Fruit fly (Drosophila melanogaster) whole organism, embryonic: Measurements from ENCODE around the gene TFAM.

ENCODE experiments used
- Abd-B ChIP-seq: fragments of 200-800 bp; sonication (Bioruptor generic); optimal IDR thresholded peaks from 2 replicates; lab custom pipeline; 2018; ENCODE audit warnings: missing biosample characterization, mild to moderate bottlenecking, missing genetic modification characterization, moderate library complexity
- Asciz ChIP-seq: fragments of 200-800 bp; sonication (Bioruptor generic); optimal IDR thresholded peaks from 2 replicates; lab custom pipeline; 2017; ENCODE audit warnings: missing biosample characterization, mild to moderate bottlenecking, missing genetic modification characterization, missing genetic modification reagents
- Atf3 ChIP-seq: fragments of 200-800 bp; sonication (Bioruptor generic); optimal IDR thresholded peaks from 3 replicates; lab custom pipeline; 2016; ENCODE audit warnings: missing biosample characterization, missing genetic modification characterization
- Bteb2 ChIP-seq: fragments of 200-800 bp; sonication (Bioruptor generic); optimal IDR thresholded peaks from 2 replicates; lab custom pipeline; 2016; ENCODE audit warnings: missing biosample characterization, missing genetic modification characterization
- CG10267 ChIP-seq: fragments of 200-800 bp; sonication (Bioruptor generic); optimal IDR thresholded peaks from 2 replicates; lab custom pipeline; 2018; ENCODE audit warnings: missing biosample characterization, mild to moderate bottlenecking, missing genetic modification characterization, moderate library complexity
- CG10274 ChIP-seq: fragments of 200-800 bp; sonication (Bioruptor generic); optimal IDR thresholded peaks from 3 replicates; lab custom pipeline; 2017; ENCODE audit warnings: missing biosample characterization, mild to moderate bottlenecking, missing genetic modification characterization
- CG11085 ChIP-seq: fragments of 200-800 bp; sonication (Bioruptor generic); IDR thresholded peaks from 2 replicates; pipeline ENCODE4 v1.3.6; 2022; ENCODE audit warnings: missing biosample characterization, missing genetic modification characterization
- CG11560 ChIP-seq: fragments of 200-800 bp; sonication (Bioruptor generic); IDR thresholded peaks from 3 replicates; pipeline ENCODE4 v1.3.6; 2022; ENCODE audit warnings: missing biosample characterization, missing genetic modification characterization
- CG13775 ChIP-seq: fragments of 200-800 bp; sonication (Bioruptor generic); optimal IDR thresholded peaks from 3 replicates; lab custom pipeline; 2017; ENCODE audit warnings: missing biosample characterization, mild to moderate bottlenecking, missing genetic modification characterization
- CG14667 ChIP-seq: fragments of 200-800 bp; sonication (Bioruptor generic); IDR thresholded peaks from 2 replicates; pipeline ENCODE4 v1.3.6; 2022; ENCODE audit warnings: missing biosample characterization, missing genetic modification characterization
- CG17359 ChIP-seq: fragments of 200-800 bp; sonication (Bioruptor generic); optimal IDR thresholded peaks from 3 replicates; lab custom pipeline; 2018; ENCODE audit warnings: missing biosample characterization, mild to moderate bottlenecking, missing genetic modification characterization, moderate library complexity
- CG2116 ChIP-seq: fragments of 200-800 bp; sonication (Bioruptor generic); optimal IDR thresholded peaks from 3 replicates; lab custom pipeline; 2018; ENCODE audit warnings: missing biosample characterization, mild to moderate bottlenecking, missing genetic modification characterization
- CG3065 ChIP-seq: fragments of 200-800 bp; sonication (Bioruptor generic); optimal IDR thresholded peaks from 2 replicates; lab custom pipeline; 2016; ENCODE audit warnings: missing biosample characterization, missing genetic modification characterization
- CG4820 ChIP-seq: fragments of 200-800 bp; sonication (Bioruptor generic); optimal IDR thresholded peaks from 3 replicates; lab custom pipeline; 2016; ENCODE audit warnings: missing biosample characterization, missing genetic modification characterization
- CG6175 ChIP-seq: fragments of 200-800 bp; sonication (Bioruptor generic); IDR thresholded peaks from 3 replicates; pipeline ENCODE4 v1.3.6; 2022; ENCODE audit warnings: missing biosample characterization, missing genetic modification characterization
- CG6791 ChIP-seq: fragments of 200-800 bp; sonication (Bioruptor generic); IDR thresholded peaks from 3 replicates; pipeline ENCODE4 v1.3.6; 2022; ENCODE audit warnings: missing biosample characterization, missing genetic modification characterization; ENCODE audit not compliant: partially characterized antibody
- CG7786 ChIP-seq: fragments of 200-800 bp; sonication (Bioruptor generic); optimal IDR thresholded peaks from 2 replicates; lab custom pipeline; 2016; ENCODE audit warnings: missing biosample characterization, missing genetic modification characterization
- Eip74EF ChIP-seq, 2 experiments: fragments of 200-800 bp in 1 of 2; fragments of >200 bp in 1 of 2; sonication (Bioruptor generic) in 1 of 2; optimal IDR thresholded peaks; 2 replicates each; lab custom pipeline; 2017 to 2019; ENCODE audit warnings: missing biosample characterization in 2 of 2, missing genetic modification characterization in 2 of 2, mild to moderate bottlenecking in 1 of 2, moderate library complexity in 1 of 2
- Fer3 ChIP-seq: fragments of 200-800 bp; sonication (Bioruptor generic); optimal IDR thresholded peaks from 2 replicates; lab custom pipeline; 2018; ENCODE audit warnings: missing biosample characterization, mild to moderate bottlenecking, missing genetic modification characterization, moderate library complexity
- H15 ChIP-seq: fragments of 200-800 bp; sonication (Bioruptor generic); IDR thresholded peaks from 3 replicates; pipeline ENCODE4 v1.3.6; 2022; ENCODE audit warnings: missing biosample characterization, missing genetic modification characterization
- HHEX ChIP-seq: fragments of 200-800 bp; sonication (Bioruptor generic); optimal IDR thresholded peaks from 3 replicates; lab custom pipeline; 2017; ENCODE audit warnings: missing biosample characterization, mild to moderate bottlenecking, missing genetic modification characterization, missing genetic modification reagents
- Hmx ChIP-seq: fragments of 200-800 bp; sonication (Bioruptor generic); optimal IDR thresholded peaks from 2 replicates; lab custom pipeline; 2016; ENCODE audit warnings: missing biosample characterization, missing genetic modification characterization
- Hsf ChIP-seq: fragments of 200-800 bp; sonication (Bioruptor generic); optimal IDR thresholded peaks from 3 replicates; lab custom pipeline; 2016; ENCODE audit warnings: missing biosample characterization, missing genetic modification characterization
- Lim3 ChIP-seq: fragments of 200-800 bp; sonication (Bioruptor generic); IDR thresholded peaks from 2 replicates; pipeline ENCODE4 v1.3.6; 2022; ENCODE audit warnings: missing biosample characterization, missing genetic modification characterization
- NC2α ChIP-seq: fragments of 200-800 bp; sonication (Bioruptor generic); optimal IDR thresholded peaks from 2 replicates; lab custom pipeline; 2016; ENCODE audit warnings: missing biosample characterization, missing genetic modification characterization
- Neu2 ChIP-seq: fragments of 200-800 bp; sonication (Bioruptor generic); optimal IDR thresholded peaks from 3 replicates; lab custom pipeline; 2016; ENCODE audit warnings: missing biosample characterization, missing genetic modification characterization, borderline replicate concordance
- Nf-YB ChIP-seq: fragments of 200-800 bp; sonication (Bioruptor generic); optimal IDR thresholded peaks from 3 replicates; lab custom pipeline; 2019; ENCODE audit warnings: missing biosample characterization, mild to moderate bottlenecking, missing genetic modification characterization, moderate library complexity
- Six4 ChIP-seq: fragments of 200-800 bp; sonication (Bioruptor generic); optimal IDR thresholded peaks from 2 replicates; lab custom pipeline; 2016; ENCODE audit warnings: missing biosample characterization, missing genetic modification characterization
- ap ChIP-seq: fragments of 200-800 bp; sonication (Bioruptor generic); IDR thresholded peaks from 2 replicates; pipeline ENCODE4 v1.3.6; 2022; ENCODE audit warnings: missing biosample characterization, missing genetic modification characterization
- cato ChIP-seq: fragments of 200-800 bp; sonication (Bioruptor generic); optimal IDR thresholded peaks from 2 replicates; lab custom pipeline; 2016; ENCODE audit warnings: missing biosample characterization, missing genetic modification characterization, borderline replicate concordance
- crp ChIP-seq, 2 experiments: fragments of 200-800 bp; sonication (Bioruptor generic); optimal IDR thresholded peaks; 2 replicates in 1 of 2; 3 replicates in 1 of 2; lab custom pipeline; 2017; ENCODE audit warnings: missing biosample characterization in 2 of 2, missing genetic modification characterization in 2 of 2, mild to moderate bottlenecking in 1 of 2, moderate library complexity in 1 of 2
- cwo ChIP-seq: fragments of 200-800 bp; sonication (Bioruptor generic); optimal IDR thresholded peaks from 3 replicates; lab custom pipeline; 2017; ENCODE audit warnings: missing biosample characterization, missing genetic modification characterization, mild to moderate bottlenecking, moderate library complexity, missing genetic modification reagents
- exex ChIP-seq: fragments of 200-800 bp; sonication (Bioruptor generic); optimal IDR thresholded peaks from 4 replicates; lab custom pipeline; 2018; ENCODE audit warnings: missing biosample characterization, mild to moderate bottlenecking, missing genetic modification characterization, moderate library complexity
- fd64A ChIP-seq: fragments of 200-800 bp; sonication (Bioruptor generic); optimal IDR thresholded peaks from 3 replicates; lab custom pipeline; 2018; ENCODE audit warnings: missing biosample characterization, mild to moderate bottlenecking, missing genetic modification characterization
- fu2 ChIP-seq: fragments of 200-800 bp; sonication (Bioruptor generic); optimal IDR thresholded peaks from 2 replicates; lab custom pipeline; 2016; ENCODE audit warnings: missing biosample characterization, missing genetic modification characterization
- grn ChIP-seq: fragments of 200-800 bp; sonication (Bioruptor generic); optimal IDR thresholded peaks from 3 replicates; lab custom pipeline; 2017; ENCODE audit warnings: missing biosample characterization, missing genetic modification characterization
- hb ChIP-seq: fragments of 200-800 bp; sonication (Bioruptor generic); IDR thresholded peaks from 3 replicates; pipeline ENCODE4 v1.3.6; 2022; ENCODE audit warnings: missing biosample characterization, missing genetic modification characterization; ENCODE audit not compliant: partially characterized antibody
- hkb ChIP-seq, 2 experiments: fragments of 200-800 bp in 1 of 2; fragments of >200 bp in 1 of 2; sonication (Bioruptor generic) in 1 of 2; IDR thresholded peaks in 1 of 2; optimal IDR thresholded peaks in 1 of 2; 2 replicates each; pipeline versions ENCODE4 v1.3.6 to Lab custom; 2017 to 2022; ENCODE audit warnings: missing biosample characterization in 1 of 2, missing genetic modification characterization in 1 of 2
- jigr1 ChIP-seq: fragments of 200-800 bp; sonication (Bioruptor generic); IDR thresholded peaks from 3 replicates; pipeline ENCODE4 v1.3.6; 2022; ENCODE audit warnings: missing biosample characterization, missing genetic modification characterization
- lbe ChIP-seq: fragments of 200-800 bp; sonication (Bioruptor generic); optimal IDR thresholded peaks from 2 replicates; lab custom pipeline; 2016; ENCODE audit warnings: missing biosample characterization, mild to moderate bottlenecking, missing genetic modification characterization
- lov ChIP-seq, 2 experiments: fragments of 200-800 bp in 1 of 2; fragments of >200 bp in 1 of 2; sonication (Bioruptor generic) in 1 of 2; IDR thresholded peaks in 1 of 2; optimal IDR thresholded peaks in 1 of 2; 2 replicates in 1 of 2; 3 replicates in 1 of 2; pipeline versions ENCODE4 v1.3.6 to Lab custom; 2017 to 2022; ENCODE audit warnings: missing biosample characterization in 1 of 2, missing genetic modification characterization in 1 of 2
- nerfin-1 ChIP-seq: fragments of 200-800 bp; sonication (Bioruptor generic); optimal IDR thresholded peaks from 3 replicates; lab custom pipeline; 2019; ENCODE audit warnings: missing biosample characterization, mild to moderate bottlenecking, missing genetic modification characterization, moderate library complexity
- repo ChIP-seq: fragments of 200-800 bp; sonication (Bioruptor generic); optimal IDR thresholded peaks from 2 replicates; lab custom pipeline; 2016; ENCODE audit warnings: missing biosample characterization, missing genetic modification characterization
- sens-2 ChIP-seq: fragments of 200-800 bp; sonication (Bioruptor generic); IDR thresholded peaks from 2 replicates; pipeline ENCODE4 v1.3.6; 2022; ENCODE audit warnings: missing biosample characterization, missing genetic modification characterization
- tin ChIP-seq: fragments of 200-800 bp; sonication (Bioruptor generic); optimal IDR thresholded peaks from 3 replicates; lab custom pipeline; 2016; ENCODE audit warnings: missing biosample characterization, missing genetic modification characterization
- tna ChIP-seq: fragments of 200-800 bp; sonication (Bioruptor generic); IDR thresholded peaks from 2 replicates; pipeline ENCODE4 v1.3.6; 2022; ENCODE audit warnings: missing biosample characterization, missing genetic modification characterization; ENCODE audit not compliant: partially characterized antibody
- zfh1 ChIP-seq: fragments of 200-800 bp; sonication (Bioruptor generic); IDR thresholded peaks from 3 replicates; pipeline ENCODE4 v1.3.6; 2022; ENCODE audit warnings: missing biosample characterization, missing genetic modification characterization

TFAM gene

dm6 chr3R:20542283-20543144 is 34.3 kb downstream of the TFAM start (continued):
- no peak for TF ChIP-seq tin (GFP tag; lab: Kevin White, UChicago)
- peak; percentile 11 for TF ChIP-seq cwo (GFP tag; lab: Kevin White, UChicago)
- TF ChIP-seq NC2α (GFP tag; lab: Kevin White, UChicago) = no peak
- no peak for TF ChIP-seq CG13775 (GFP tag; lab: Kevin White, UChicago)
- TF ChIP-seq Hsf (GFP tag; lab: Kevin White, UChicago) = no peak
- TF ChIP-seq fd64A (GFP tag; lab: Kevin White, UChicago) = peak; percentile 17
- TF ChIP-seq ap (GFP tag; lab: Robert Waterston, UW) = no peak; the same call in 1 of the 2 replicates
- TF ChIP-seq jigr1 = no peak
- TF ChIP-seq CG11085 = no peak
- TF ChIP-seq CG6791 = no peak
- TF ChIP-seq lbe (GFP tag; lab: Kevin White, UChicago) = no peak
- no peak for TF ChIP-seq Hmx (GFP tag; lab: Kevin White, UChicago)
- no peak for TF ChIP-seq Atf3
- no peak for TF ChIP-seq CG14667 (GFP tag; lab: Robert Waterston, UW)
- TF ChIP-seq fu2 (GFP tag; lab: Kevin White, UChicago) = no peak
- peak; percentile 51 for TF ChIP-seq HHEX (GFP tag; lab: Kevin White, UChicago)
- peak; percentile 33 for TF ChIP-seq Nf-YB
- TF ChIP-seq Eip74EF (GFP tag; optimal IDR thresholded peaks at IDR 0.05; lab: Kevin White, UChicago) = peak in 1 of 2 experiments; percentile 19
- TF ChIP-seq H15 (GFP tag; lab: Robert Waterston, UW) = no peak
- peak; percentile 62 for TF ChIP-seq CG17359
- no peak for TF ChIP-seq Neu2 (GFP tag; lab: Kevin White, UChicago)
- no peak for TF ChIP-seq Abd-B (GFP tag; lab: Kevin White, UChicago)
- TF ChIP-seq Six4 (GFP tag; lab: Kevin White, UChicago) = peak; percentile 34
- TF ChIP-seq CG4820 (GFP tag; lab: Kevin White, UChicago) = no peak
- TF ChIP-seq hb (GFP tag; lab: Robert Waterston, UW) = no peak
- no peak for TF ChIP-seq cato (GFP tag; lab: Kevin White, UChicago)
- peak; percentile 9 for TF ChIP-seq CG3065 (GFP tag; lab: Kevin White, UChicago)
- no peak for TF ChIP-seq exex (tag; lab: Kevin White, UChicago)
- TF ChIP-seq grn (GFP tag; lab: Kevin White, UChicago) = peak; percentile 29
- peak; percentile 82 for TF ChIP-seq Asciz
- no peak for TF ChIP-seq lov (optimal IDR thresholded peaks at IDR 0.05; lab: Kevin White, UChicago)
- TF ChIP-seq lov (GFP tag; IDR thresholded peaks at IDR 0.05; lab: Robert Waterston, UW) = no peak
- no peak for TF ChIP-seq crp (GFP tag; optimal IDR thresholded peaks at IDR 0.05; lab: Kevin White, UChicago)
- TF ChIP-seq CG2116 (GFP tag; lab: Kevin White, UChicago) = peak; percentile 21
- TF ChIP-seq nerfin-1 (tag; lab: Kevin White, UChicago) = no peak
- no peak for TF ChIP-seq CG10274 (GFP tag; lab: Kevin White, UChicago)
- peak; percentile 60; the same call in 2 of the 3 replicates for TF ChIP-seq zfh1
- TF ChIP-seq CG7786 (GFP tag; lab: Kevin White, UChicago) = no peak
- peak; percentile 19 for TF ChIP-seq Fer3 (tag; lab: Kevin White, UChicago)
- no peak for TF ChIP-seq sens-2 (GFP tag; lab: Robert Waterston, UW)
- TF ChIP-seq Lim3 (GFP tag; lab: Robert Waterston, UW) = no peak
- TF ChIP-seq CG10267 = peak; percentile 20
- no peak for TF ChIP-seq CG6175 (GFP tag; lab: Robert Waterston, UW)
- no peak for TF ChIP-seq Bteb2 (GFP tag; lab: Kevin White, UChicago)
- TF ChIP-seq repo (GFP tag; lab: Kevin White, UChicago) = no peak
- TF ChIP-seq tna = no peak
- TF ChIP-seq hkb (optimal IDR thresholded peaks at IDR 0.05; lab: Kevin White, UChicago) = no peak
- TF ChIP-seq hkb (GFP tag; IDR thresholded peaks at IDR 0.05; lab: Robert Waterston, UW) = peak; percentile 46; the same call in 1 of the 2 replicates
- TF ChIP-seq CG11560 = no peak
